Worm (Caenorhabditis elegans) whole organism, early embryonic: ENCODE data around the gene ZK1086.2.

Source experiments
- aly-1 ChIP-seq: sonication (generic microtip); optimal IDR thresholded peaks from 2 replicates; lab custom pipeline; 2016; ENCODE audit warnings: missing genetic modification characterization, missing compliant biosample characterization
- ama-1 ChIP-seq: fragments of 150-350 bp; optimal IDR thresholded peaks from 2 replicates; lab custom pipeline; 2014
- ceh-13 ChIP-seq: fragments of 200-800 bp; sonication (Bioruptor generic); optimal IDR thresholded peaks from 2 replicates; lab custom pipeline; 2018; ENCODE audit warnings: mild to moderate bottlenecking, missing genetic modification characterization, missing compliant biosample characterization
- ceh-36 ChIP-seq: sonication (generic microtip); optimal IDR thresholded peaks from 2 replicates; lab custom pipeline; 2016; ENCODE audit warnings: missing genetic modification characterization, inconsistent platforms, missing compliant biosample characterization
- ets-7 ChIP-seq: sonication (generic microtip); optimal IDR thresholded peaks from 2 replicates; lab custom pipeline; 2016; ENCODE audit warnings: missing genotype, missing genetic modification characterization, missing compliant biosample characterization
- flt-1 ChIP-seq: fragments of 200-800 bp; sonication (Bioruptor generic); IDR thresholded peaks from 2 replicates; pipeline ENCODE4 v1.3.6; 2022; ENCODE audit warnings: missing genetic modification characterization, missing compliant biosample characterization
- hmbx-1 ChIP-seq: sonication (generic microtip); optimal IDR thresholded peaks from 2 replicates; lab custom pipeline; 2016; ENCODE audit warnings: mild to moderate bottlenecking, missing genetic modification characterization, missing compliant biosample characterization
- hmg-4 ChIP-seq: fragments of 200-800 bp; sonication (Bioruptor generic); optimal IDR thresholded peaks from 2 replicates; lab custom pipeline; 2018; ENCODE audit warnings: mild to moderate bottlenecking, missing genetic modification characterization, missing compliant biosample characterization
- pes-1 ChIP-seq: fragments of 200-800 bp; sonication (Bioruptor generic); IDR thresholded peaks from 2 replicates; pipeline ENCODE4 v1.3.6; 2022; ENCODE audit warnings: missing genetic modification reagents, missing genetic modification characterization, missing compliant biosample characterization
- sea-1 ChIP-seq: fragments of 200-800 bp; sonication (Bioruptor generic); conservative IDR thresholded peaks from 2 replicates; pipeline ENCODE4 v1.3.6; 2022; ENCODE audit warnings: missing genetic modification characterization, missing compliant biosample characterization
- tra-4 ChIP-seq: sonication (generic microtip); optimal IDR thresholded peaks from 2 replicates; lab custom pipeline; 2017; ENCODE audit warnings: missing genetic modification characterization, missing compliant biosample characterization

- no peak for TF ChIP-seq flt-1 (GFP tag; lab: Robert Waterston, UW)
- no peak for TF ChIP-seq pes-1
- TF ChIP-seq sea-1 (GFP tag; lab: Robert Waterston, UW), result no peak
- no peak for TF ChIP-seq hmg-4 (GFP tag; lab: Kevin White, UChicago)
- TF ChIP-seq ceh-36 (tag; lab: Kevin White, UChicago), result no peak
- no peak for TF ChIP-seq ama-1 (lab: Kevin White, UChicago)
- TF ChIP-seq aly-1 (tag; lab: Kevin White, UChicago), result no peak
- TF ChIP-seq tra-4 (tag; lab: Kevin White, UChicago), result no peak
- no peak for TF ChIP-seq hmbx-1
- no peak for TF ChIP-seq ets-7 (tag; lab: Kevin White, UChicago)
- no peak for TF ChIP-seq ceh-13 (GFP tag; lab: Kevin White, UChicago)
Measured at ce11 chrX:13768562-13768961, 24.9 kb downstream of the ZK1086.2 start.
